Worm (Caenorhabditis elegans) whole organism, midembryonic: ENCODE results near the gene K08B12.3.

Experiments
- T22C8.4 ChIP-seq: fragments of 200-800 bp; sonication (Bioruptor generic); IDR thresholded peaks from 2 replicates; pipeline ENCODE4 v1.3.6; 2022; ENCODE audit warnings: missing genetic modification characterization, missing compliant biosample characterization
- flt-1 ChIP-seq: fragments of 200-800 bp; sonication (Bioruptor generic); IDR thresholded peaks from 2 replicates; pipeline ENCODE4 v1.3.6; 2022; ENCODE audit warnings: missing genetic modification characterization, missing compliant biosample characterization
- klf-2 ChIP-seq: fragments of 200-800 bp; sonication (Bioruptor generic); conservative IDR thresholded peaks from 2 replicates; pipeline ENCODE4 v1.3.6; 2022; ENCODE audit warnings: missing genetic modification reagents, missing genetic modification characterization, missing compliant biosample characterization
- med-1 ChIP-seq: sonication (generic microtip); optimal IDR thresholded peaks from 2 replicates; lab custom pipeline; 2017; ENCODE audit warnings: missing genetic modification characterization, mild to moderate bottlenecking, missing compliant biosample characterization, antibody characterized with exemption, missing genetic modification reagents; ENCODE audit not compliant: insufficient read depth
- ref-1 ChIP-seq: fragments of 200-800 bp; sonication (Bioruptor generic); conservative IDR thresholded peaks from 2 replicates; pipeline ENCODE4 v1.3.6; 2022; ENCODE audit warnings: missing genetic modification reagents, missing genetic modification characterization, missing compliant biosample characterization
- tab-1 ChIP-seq: fragments of 200-800 bp; sonication (Bioruptor generic); IDR thresholded peaks from 2 replicates; pipeline ENCODE4 v1.3.6; 2022; ENCODE audit warnings: missing genetic modification characterization, missing compliant biosample characterization
- ztf-29 ChIP-seq: fragments of 200-800 bp; sonication (Bioruptor generic); IDR thresholded peaks from 2 replicates; pipeline ENCODE4 v1.3.6; 2022; ENCODE audit warnings: missing genetic modification reagents, missing genetic modification characterization, missing compliant biosample characterization

The K08B12.3 gene

ce11 chrV:6286343-6286742 lies 51.4 kb downstream of the K08B12.3 start, which contains the start of gene srn-1:
srn-1 (minus strand) TSS chrV:6286443.
- no peak for TF ChIP-seq T22C8.4 (GFP tag; lab: Robert Waterston, UW)
- no peak for TF ChIP-seq ztf-29
- no peak for TF ChIP-seq flt-1 (GFP tag; lab: Robert Waterston, UW)
- TF ChIP-seq med-1 (GFP tag; lab: Kevin White, UChicago), result no peak
- no peak for TF ChIP-seq klf-2 (GFP tag; lab: Robert Waterston, UW)
- TF ChIP-seq ref-1 (GFP tag; lab: Robert Waterston, UW), result no peak
- no peak for TF ChIP-seq tab-1 (GFP tag; lab: Robert Waterston, UW)
